Fruit fly (Drosophila melanogaster) whole organism: Measurements from ENCODE around the gene CG4069.

Experiments used
- CG8478 ChIP-seq: fragments of >200 bp; optimal IDR thresholded peaks from 2 replicates; lab custom pipeline; 2018; ENCODE audit warnings: inconsistent platforms
- Dll ChIP-seq: fragments of >200 bp; optimal IDR thresholded peaks from 2 replicates; lab custom pipeline; 2017
- EcR ChIP-seq, 2 experiments: fragments of >200 bp; optimal IDR thresholded peaks; 2 replicates each; lab custom pipeline; 2017; ENCODE audit warnings: missing biosample characterization in 2 of 2, missing genetic modification characterization in 2 of 2, missing genetic modification reagents in 2 of 2
- pan ChIP-seq: fragments of >200 bp; optimal IDR thresholded peaks from 2 replicates; lab custom pipeline; 2017
- psq ChIP-seq: fragments of >200 bp; optimal IDR thresholded peaks from 2 replicates; lab custom pipeline; 2017
- usp ChIP-seq: fragments of >200 bp; optimal IDR thresholded peaks from 2 replicates; lab custom pipeline; 2017; ENCODE audit warnings: missing biosample characterization, missing genetic modification characterization, mixed read lengths

- TF ChIP-seq CG8478 = no peak
- no peak for TF ChIP-seq psq (lab: Kevin White, UChicago)
- TF ChIP-seq pan = no peak
- no peak for TF ChIP-seq usp (GFP tag; lab: Kevin White, UChicago)
- no peak for TF ChIP-seq Dll (lab: Kevin White, UChicago)
- TF ChIP-seq EcR (GFP tag; optimal IDR thresholded peaks at IDR 0.05; lab: Kevin White, UChicago) = no peak
Observed at dm6 chr3L:12494273-12494672, 42.8 kb downstream of the CG4069 start.
